Worm (Caenorhabditis elegans) whole organism, L4/young adult: Measurements from ENCODE around the gene Y11D7A.19.
"Not testable (repeated sequence)": the region's sequence is repeated elsewhere in the genome, so short reads cannot be mapped to it uniquely, and the experiment has no call there.

Experiments
- W03F9.2 ChIP-seq: fragments of 150-350 bp; optimal IDR thresholded peaks from 2 replicates; lab custom pipeline; 2014; ENCODE audit warnings: missing biosample characterization, missing genetic modification characterization
- dao-5 ChIP-seq: sonication (generic microtip); optimal IDR thresholded peaks from 2 replicates; lab custom pipeline; 2016; ENCODE audit warnings: missing genotype, missing genetic modification characterization, moderate library complexity, missing compliant biosample characterization
- him-1 ChIP-seq: sonication (generic microtip); optimal IDR thresholded peaks from 2 replicates; lab custom pipeline; 2016; ENCODE audit warnings: missing genotype, missing genetic modification reagents, missing genetic modification characterization, missing compliant biosample characterization

The Y11D7A.19 gene

DNA sequence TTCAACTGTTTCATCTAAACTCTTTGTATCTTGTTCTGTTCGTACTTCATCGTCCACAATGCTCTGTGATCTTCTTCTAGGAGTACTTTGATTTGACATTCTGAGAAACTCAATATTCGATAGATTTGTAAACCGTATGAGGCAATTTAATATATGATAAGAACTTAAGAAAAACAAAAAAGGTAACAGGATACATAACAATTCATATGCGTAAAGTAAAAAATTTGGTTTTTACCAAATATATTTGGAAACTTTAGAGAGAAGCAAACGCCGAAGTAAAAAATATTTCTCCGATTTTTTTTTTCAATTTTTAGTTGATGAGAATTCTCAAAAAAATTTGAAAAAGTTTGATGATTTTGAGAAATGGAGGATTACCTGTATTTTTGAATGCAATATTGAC, at the start of gene Y11D7A.19:
Y11D7A.19 (minus strand) TSS at position 101 of the 400 bp plus-strand sequence.
- TF ChIP-seq him-1 (tag; lab: Kevin White, UChicago): no peak

DNA sequence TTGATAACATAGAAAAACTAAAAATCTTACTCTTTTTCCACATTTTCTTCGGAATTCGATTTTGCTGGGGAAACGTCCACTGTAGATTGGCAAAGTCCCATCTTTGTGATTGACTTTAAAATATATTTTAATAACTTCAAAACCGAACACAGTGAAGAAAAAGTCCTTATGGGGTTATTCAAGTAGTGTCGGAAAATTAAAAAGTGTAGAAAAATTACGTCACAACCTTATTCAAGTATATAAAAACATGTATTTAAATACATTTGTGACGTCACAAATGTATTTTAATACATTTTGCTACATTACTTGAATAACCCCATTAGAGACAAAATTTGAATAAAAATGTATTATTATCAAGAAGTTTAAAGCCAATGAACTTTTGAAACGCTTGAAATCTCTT, 46.5 kb upstream of the Y11D7A.19 start, which contains the start of gene F49C12.7:
F49C12.7 (minus strand) TSS at position 101 of the 400 bp plus-strand sequence.
- not testable (repeated sequence) for TF ChIP-seq dao-5, him-1, W03F9.2 (tag; lab: Kevin White, UChicago)

ce11 chrIV:9310935-9311566, 44.7 kb upstream of the Y11D7A.19 start:
- no peak for TF ChIP-seq him-1 (tag; lab: Kevin White, UChicago)
- no peak for TF ChIP-seq W03F9.2 (tag; lab: Kevin White, UChicago)
- TF ChIP-seq dao-5 (tag; lab: Kevin White, UChicago): no peak

- no peak for TF ChIP-seq him-1 (tag; lab: Kevin White, UChicago)
- TF ChIP-seq dao-5 (tag; lab: Kevin White, UChicago): no peak
- no peak for TF ChIP-seq W03F9.2 (tag; lab: Kevin White, UChicago)
Measured at ce11 chrIV:9308975-9309374, 42.6 kb upstream of the Y11D7A.19 start, which contains the start of gene F49C12.6. TSS of gene F49C12.6 (minus strand) at chrIV:9309075.

ce11 chrIV:9304617-9305016, 38.3 kb upstream of the Y11D7A.19 start, which contains the start of gene F49C12.5:
TSS of gene F49C12.5 (plus strand) at chrIV:9304917.
- TF ChIP-seq dao-5 (tag; lab: Kevin White, UChicago) (no peak), him-1 (tag; lab: Kevin White, UChicago) (no peak), W03F9.2 (tag; lab: Kevin White, UChicago) (no peak)

DNA sequence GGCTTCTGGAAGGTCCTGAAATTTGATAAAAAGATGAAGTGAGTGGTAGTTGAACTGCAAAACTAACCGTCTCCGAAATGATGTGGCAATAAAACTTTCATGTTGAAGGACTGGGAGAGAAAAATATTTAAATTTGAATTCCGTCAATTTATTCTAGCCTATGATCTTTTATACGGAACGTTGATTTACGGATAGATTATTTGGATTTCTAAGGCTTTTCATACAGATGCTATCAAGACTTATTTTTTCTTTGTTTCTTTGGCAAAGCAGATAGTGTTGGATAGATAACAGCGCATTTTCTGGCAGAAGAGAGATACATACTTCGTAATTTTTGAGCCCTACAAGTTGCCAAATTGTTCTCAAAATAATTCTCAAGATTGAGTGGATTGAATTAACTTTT, 37.6 kb upstream of the Y11D7A.19 start, which contains the start of gene F49C12.4:
F49C12.4 (minus strand) TSS at position 101 of the 400 bp plus-strand sequence.
- TF ChIP-seq W03F9.2 (tag; lab: Kevin White, UChicago) (no peak), dao-5 (tag; lab: Kevin White, UChicago) (no peak), him-1 (tag; lab: Kevin White, UChicago) (no peak)

DNA sequence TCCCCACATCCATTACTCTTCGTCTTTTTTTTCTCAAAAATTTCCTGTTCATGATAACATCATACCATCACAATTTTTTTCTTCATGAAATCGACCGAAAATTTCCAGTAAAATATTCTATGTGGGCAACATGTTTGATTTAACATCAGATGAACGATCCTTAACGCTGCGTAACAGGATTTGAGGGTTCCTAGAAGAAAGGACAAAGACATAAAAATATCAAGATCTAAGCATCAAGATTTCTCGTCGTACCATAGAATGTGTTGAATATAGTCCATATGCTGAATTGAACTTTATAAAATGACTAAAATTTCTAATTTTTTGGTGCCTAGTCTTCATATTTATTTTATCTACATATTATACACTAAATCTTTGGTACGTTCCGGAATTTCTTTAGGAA, 33.8 kb upstream of the Y11D7A.19 start, which contains the start of gene F49C12.3:
F49C12.3 (plus strand) TSS at position 301 of the 400 bp plus-strand sequence.
- TF ChIP-seq him-1 (tag; lab: Kevin White, UChicago) (no peak), W03F9.2 (tag; lab: Kevin White, UChicago) (no peak), dao-5 (tag; lab: Kevin White, UChicago) (no peak)

DNA sequence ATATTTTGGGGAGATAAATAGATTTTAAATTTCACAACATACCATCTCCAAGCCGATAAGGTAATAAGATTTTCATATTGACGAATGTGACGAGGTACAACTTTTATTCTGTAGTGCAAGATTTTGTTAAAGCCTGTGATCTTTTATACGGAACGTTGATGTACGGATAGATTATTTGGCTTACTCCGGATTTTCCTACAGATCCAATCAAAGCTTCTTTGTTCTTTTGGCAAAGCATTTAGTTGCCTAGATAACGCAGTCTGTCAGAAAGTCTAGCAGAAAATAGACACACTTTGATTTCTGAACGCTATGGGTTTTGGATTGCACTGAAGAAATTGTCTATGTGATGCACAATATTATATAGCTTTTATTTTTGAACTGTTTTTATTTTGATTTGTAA, 32.8 kb upstream of the Y11D7A.19 start, which contains the start of gene F49C12.2:
F49C12.2 (minus strand) TSS at position 101 of the 400 bp plus-strand sequence.
- TF ChIP-seq him-1 (tag; lab: Kevin White, UChicago) (no peak), dao-5 (tag; lab: Kevin White, UChicago) (no peak), W03F9.2 (tag; lab: Kevin White, UChicago) (no peak)

DNA sequence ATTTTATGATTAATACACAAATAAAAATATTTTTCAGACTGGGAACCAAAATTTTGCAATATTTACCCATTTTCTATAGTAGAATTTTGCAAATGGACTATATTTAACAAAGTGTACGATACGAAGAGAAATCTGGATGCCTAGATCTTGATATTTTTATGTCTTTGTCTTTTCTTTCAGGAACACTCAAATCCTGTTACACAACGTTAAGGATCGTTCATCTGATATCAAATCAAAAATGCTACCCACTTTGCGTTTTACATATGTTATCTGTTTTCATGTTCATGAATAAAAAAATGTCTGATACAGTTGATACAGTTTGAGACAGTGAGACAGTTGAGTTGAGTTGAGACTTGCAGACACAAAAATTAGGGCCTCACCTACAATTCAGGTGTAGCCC, 29.9 kb upstream of the Y11D7A.19 start, which contains the start of gene F49C12.1:
F49C12.1 (minus strand) TSS at position 70 of the 400 bp plus-strand sequence.
- no peak for TF ChIP-seq him-1 (tag; lab: Kevin White, UChicago)
- no peak for TF ChIP-seq dao-5 (tag; lab: Kevin White, UChicago)
- no peak for TF ChIP-seq W03F9.2 (tag; lab: Kevin White, UChicago)

ce11 chrIV:9293825-9294224, 27.5 kb upstream of the Y11D7A.19 start, which contains the start of gene nhr-264:
TSS of gene nhr-264 (minus strand) at chrIV:9293925.
- not testable (repeated sequence) for TF ChIP-seq W03F9.2, dao-5, him-1 (tag; lab: Kevin White, UChicago)

DNA sequence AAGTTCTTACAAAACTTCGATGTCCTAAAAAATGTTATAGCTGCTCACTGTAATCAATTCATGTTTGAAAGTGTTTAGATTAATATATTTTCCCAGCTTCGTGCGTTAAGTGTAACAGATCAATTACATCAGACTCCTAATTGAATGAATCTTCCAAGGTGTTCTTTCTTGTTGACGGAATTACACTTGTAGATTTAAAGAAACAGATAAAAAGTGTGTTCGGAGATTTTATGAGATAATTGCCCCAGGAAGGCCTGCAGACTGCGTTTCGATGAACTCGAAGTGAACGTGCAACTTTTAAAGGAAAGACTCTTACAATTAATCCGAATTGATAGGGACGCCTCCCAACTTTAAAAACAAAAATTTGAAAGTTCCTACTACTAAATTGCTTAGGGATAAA, 23.3 kb upstream of the Y11D7A.19 start:
- TF ChIP-seq him-1 (tag; lab: Kevin White, UChicago) (no peak), W03F9.2 (tag; lab: Kevin White, UChicago) (no peak), dao-5 (tag; lab: Kevin White, UChicago) (no peak)

ce11 chrIV:9286305-9286704, 19.9 kb upstream of the Y11D7A.19 start, which contains the start of gene nhr-267:
TSS of gene nhr-267 (minus strand) at chrIV:9286405.
- not testable (repeated sequence) for TF ChIP-seq W03F9.2, dao-5, him-1 (tag; lab: Kevin White, UChicago)

DNA sequence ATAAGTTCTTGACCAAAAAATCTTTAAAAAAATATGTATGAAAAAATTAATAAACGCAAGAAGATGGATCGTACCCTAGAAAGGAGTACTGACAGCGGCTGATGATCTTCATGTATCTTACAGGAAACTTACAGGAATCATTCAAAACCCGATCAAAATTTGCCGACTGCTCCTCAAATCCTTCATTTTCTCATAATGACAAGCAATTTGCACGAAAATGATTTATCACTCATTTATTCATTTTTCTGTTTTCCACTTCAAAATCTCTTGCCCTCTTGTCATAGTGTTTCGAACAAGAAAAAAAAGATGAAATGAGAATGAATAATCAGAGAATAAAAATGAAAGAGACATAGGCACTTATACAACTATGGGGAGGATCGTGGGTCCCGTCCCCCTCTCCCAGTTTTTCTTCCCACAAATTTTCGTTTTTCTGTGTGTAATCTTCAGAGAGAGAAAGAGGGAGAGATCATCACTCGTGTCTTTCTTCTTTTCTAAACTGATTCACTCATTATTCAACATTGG, 7.7 kb upstream of the Y11D7A.19 start, which contains the start of gene nmy-3:
nmy-3 (plus strand) TSS at position 472 of the 522 bp plus-strand sequence.
- TF ChIP-seq dao-5 (tag; lab: Kevin White, UChicago) (no peak), him-1 (tag; lab: Kevin White, UChicago) (no peak), W03F9.2 (tag; lab: Kevin White, UChicago) (no peak)
